Worm (Caenorhabditis elegans): Measurements from ENCODE around the gene T10F2.2.

Gene T10F2.2

DNA sequence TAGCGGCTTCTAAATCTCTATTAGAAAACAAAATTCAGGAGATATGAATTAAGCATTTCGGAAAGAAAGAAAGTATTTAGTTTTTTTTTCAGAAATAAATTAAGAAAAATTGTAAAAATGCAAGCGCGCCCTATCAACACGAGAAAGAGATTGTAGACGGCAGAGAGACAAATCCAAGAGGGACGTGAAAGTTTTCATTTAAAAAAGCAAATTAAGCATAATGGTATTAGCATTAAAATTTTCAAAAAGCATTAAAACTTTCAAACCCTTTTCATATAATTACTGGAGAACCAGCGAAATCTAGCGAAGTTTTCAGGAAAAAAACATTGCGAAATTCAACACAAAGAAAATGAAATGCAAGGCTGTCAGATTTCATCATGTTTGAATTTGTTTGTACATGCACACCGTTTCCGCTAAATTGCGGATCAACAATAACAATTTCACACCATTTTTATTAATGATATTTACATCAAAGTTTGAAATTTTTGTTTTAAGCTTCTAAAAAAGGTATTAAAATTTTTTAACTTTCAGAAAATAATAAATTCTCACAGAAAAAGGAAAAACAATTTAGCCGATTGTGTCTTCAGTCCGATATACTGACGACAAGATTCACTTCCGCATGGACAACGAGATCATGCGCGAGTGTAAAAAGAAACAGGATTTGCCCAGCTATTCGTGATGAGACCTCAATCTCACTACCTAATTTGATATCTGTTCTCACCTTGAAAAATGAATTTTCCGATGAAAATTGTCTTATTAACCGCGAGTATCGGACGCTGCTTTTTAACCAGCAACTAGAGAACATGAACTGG, 2.1 kb downstream of the T10F2.2 start, which contains the start of gene gars-1:
Gene gars-1, minus strand, starts transcription at position 808 of the 812 bp plus-strand sequence.
- TF ChIP-seq nhr-237 (tag; optimal IDR thresholded peaks at IDR 0.05), result no peak
- TF ChIP-seq unc-55 (GFP tag; optimal IDR thresholded peaks at IDR 0.05), result peak; percentile 74
- peak; percentile 15 for TF ChIP-seq nhr-25 (tag; optimal IDR thresholded peaks at IDR 0.05)
- TF ChIP-seq sma-9 (GFP tag; optimal IDR thresholded peaks at IDR 0.05), result no peak
- TF ChIP-seq sma-9 (tag; optimal IDR thresholded peaks at IDR 0.05), result no peak
- no peak for TF ChIP-seq R02D3.7 (tag; optimal IDR thresholded peaks at IDR 0.05)
- no peak for TF ChIP-seq elt-3 (tag; optimal IDR thresholded peaks at IDR 0.05)
- TF ChIP-seq C34F6.9 (tag; optimal IDR thresholded peaks at IDR 0.05), result peak; percentile 59
- peak; percentile 57 for TF ChIP-seq ama-1 (optimal IDR thresholded peaks at IDR 0.05)
- TF ChIP-seq lsy-2 (tag; optimal IDR thresholded peaks at IDR 0.05), result peak; percentile 11 to 23
- peak; percentile 30 for TF ChIP-seq nhr-129 (tag; optimal IDR thresholded peaks at IDR 0.05)
- no peak for TF ChIP-seq nhr-6 (tag; optimal IDR thresholded peaks at IDR 0.05)
- TF ChIP-seq dmd-4 (tag; optimal IDR thresholded peaks at IDR 0.05), result no peak

DNA sequence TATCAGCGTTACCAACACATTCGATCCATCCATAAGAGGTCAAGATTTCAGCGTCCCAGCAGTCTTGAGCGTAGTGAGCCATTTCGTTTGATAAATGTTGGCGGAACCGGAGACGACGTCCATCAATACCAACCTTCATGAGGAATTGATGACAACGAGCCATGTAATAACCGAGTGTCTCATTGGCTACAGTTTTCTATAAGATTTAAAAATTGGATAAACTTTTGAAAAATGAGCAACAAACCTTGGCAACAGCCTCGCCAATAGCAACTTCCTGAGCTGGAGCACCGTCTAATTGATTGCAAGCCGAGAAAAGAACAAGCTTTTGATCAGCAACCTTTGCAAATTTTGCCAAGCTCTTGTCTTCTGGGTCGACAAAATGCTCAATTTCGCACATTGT, 4.3 kb downstream of the T10F2.2 start:
- no peak for TF ChIP-seq ztf-11 (tag; optimal IDR thresholded peaks at IDR 0.05)
- no peak for TF ChIP-seq ceh-82 (tag; optimal IDR thresholded peaks at IDR 0.05)
- TF ChIP-seq nhr-11 (tag; optimal IDR thresholded peaks at IDR 0.05), result no peak
- TF ChIP-seq lsy-2 (tag; optimal IDR thresholded peaks at IDR 0.05), result no peak
- TF ChIP-seq mab-5 (tag; optimal IDR thresholded peaks at IDR 0.05), result no peak
- no peak for TF ChIP-seq elt-3 (tag; optimal IDR thresholded peaks at IDR 0.05)
- TF ChIP-seq snpc-4 (tag; optimal IDR thresholded peaks at IDR 0.05), result no peak
- no peak for TF ChIP-seq lin-11 (tag; optimal IDR thresholded peaks at IDR 0.05)
- TF ChIP-seq C34F6.9 (tag; optimal IDR thresholded peaks at IDR 0.05), result no peak
- TF ChIP-seq nhr-129 (tag; optimal IDR thresholded peaks at IDR 0.05), result no peak
- TF ChIP-seq R02D3.7 (tag; optimal IDR thresholded peaks at IDR 0.05), result no peak
- no peak for TF ChIP-seq ZK546.5 (tag; optimal IDR thresholded peaks at IDR 0.05)
- TF ChIP-seq zag-1 (tag; optimal IDR thresholded peaks at IDR 0.05), result no peak
- TF ChIP-seq skn-1 (tag; optimal IDR thresholded peaks at IDR 0.05), result no peak
- no peak for TF ChIP-seq sma-9 (GFP tag; optimal IDR thresholded peaks at IDR 0.05)
- TF ChIP-seq sma-9 (tag; optimal IDR thresholded peaks at IDR 0.05), result no peak
- TF ChIP-seq nhr-77 (tag; optimal IDR thresholded peaks at IDR 0.05), result no peak

DNA sequence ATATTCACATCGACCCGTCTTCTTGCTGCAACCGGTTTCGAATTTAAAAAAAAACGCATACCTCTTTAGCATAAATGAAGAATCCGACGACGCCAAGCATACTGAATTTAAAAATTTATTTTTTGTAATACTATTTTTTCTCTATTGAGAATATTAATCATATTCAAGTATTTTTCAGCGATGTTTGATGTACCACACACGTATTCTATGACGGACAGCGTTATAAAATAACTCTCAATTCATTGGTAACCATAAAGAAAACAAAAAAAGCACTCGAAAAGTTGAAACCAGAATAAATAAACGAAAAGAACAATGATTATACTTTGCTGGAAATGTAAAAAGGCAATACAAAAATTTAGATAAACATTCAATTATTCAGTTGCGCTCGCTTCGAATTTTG, 5.6 kb downstream of the T10F2.2 start, which contains the start of gene T10F2.5:
Gene T10F2.5, minus strand, starts transcription at position 101 of the 400 bp plus-strand sequence.
- TF ChIP-seq nhr-12 (tag; optimal IDR thresholded peaks at IDR 0.05) (no peak), ztf-1 (GFP tag; conservative IDR thresholded peaks at IDR 0.05) (no peak), nhr-23 (tag; optimal IDR thresholded peaks at IDR 0.05) (no peak), gmeb-1 (tag; optimal IDR thresholded peaks at IDR 0.05) (no peak), unc-55 (GFP tag; optimal IDR thresholded peaks at IDR 0.05) (no peak), alr-1 (tag; optimal IDR thresholded peaks at IDR 0.05) (no peak), C34F6.9 (tag; optimal IDR thresholded peaks at IDR 0.05) (no peak), ama-1 (optimal IDR thresholded peaks at IDR 0.05) (no peak), ztf-11 (tag; optimal IDR thresholded peaks at IDR 0.05) (no peak), lin-11 (tag; optimal IDR thresholded peaks at IDR 0.05) (no peak), ceh-82 (tag; optimal IDR thresholded peaks at IDR 0.05) (no peak), crh-2 (tag; optimal IDR thresholded peaks at IDR 0.05) (no peak), skn-1 (tag; optimal IDR thresholded peaks at IDR 0.05) (no peak), ZK546.5 (tag; optimal IDR thresholded peaks at IDR 0.05) (no peak), snpc-4 (tag; optimal IDR thresholded peaks at IDR 0.05) (no peak), lin-39 (tag; optimal IDR thresholded peaks at IDR 0.05) (no peak), egl-27 (tag; optimal IDR thresholded peaks at IDR 0.05) (no peak)

- TF ChIP-seq sma-3 (GFP tag; optimal IDR thresholded peaks at IDR 0.05) (no peak), ama-1 (optimal IDR thresholded peaks at IDR 0.05) (no peak), R02D3.7 (tag; optimal IDR thresholded peaks at IDR 0.05) (no peak), ztf-1 (GFP tag; conservative IDR thresholded peaks at IDR 0.05) (no peak), aly-2 (tag; optimal IDR thresholded peaks at IDR 0.05) (no peak), alr-1 (tag; optimal IDR thresholded peaks at IDR 0.05) (no peak), ztf-4 (tag; optimal IDR thresholded peaks at IDR 0.05) (no peak), nhr-12 (tag; optimal IDR thresholded peaks at IDR 0.05) (no peak), egl-27 (tag; optimal IDR thresholded peaks at IDR 0.05) (no peak), nhr-6 (tag; optimal IDR thresholded peaks at IDR 0.05) (no peak), nhr-10 (tag; optimal IDR thresholded peaks at IDR 0.05) (no peak), lin-39 (tag; optimal IDR thresholded peaks at IDR 0.05) (no peak), mab-5 (tag; optimal IDR thresholded peaks at IDR 0.05) (no peak), crh-2 (tag; optimal IDR thresholded peaks at IDR 0.05) (no peak), lin-11 (tag; optimal IDR thresholded peaks at IDR 0.05) (no peak), ceh-82 (tag; optimal IDR thresholded peaks at IDR 0.05) (no peak), blmp-1 (tag; optimal IDR thresholded peaks at IDR 0.05; ENCODE audit: insufficient read depth) (no peak), lsy-2 (tag; optimal IDR thresholded peaks at IDR 0.05) (no peak), elt-1 (tag; optimal IDR thresholded peaks at IDR 0.05) (no peak), nhr-23 (tag; optimal IDR thresholded peaks at IDR 0.05) (no peak)
Measured at ce11 chrIII:5158674-5159073, 6.4 kb downstream of the T10F2.2 start, which contains the start of gene oxy-4. TSS of gene oxy-4 (minus strand) at chrIII:5158774.

All from whole organism, L2 larva.